Worm (Caenorhabditis elegans) whole organism, midembryonic: ENCODE results near the gene pals-18.

ENCODE experiments used
- cog-1 ChIP-seq: sonication (generic microtip); optimal IDR thresholded peaks from 2 replicates; lab custom pipeline; 2016; ENCODE audit warnings: missing genetic modification characterization, missing compliant biosample characterization
- flt-1 ChIP-seq: fragments of 200-800 bp; sonication (Bioruptor generic); IDR thresholded peaks from 2 replicates; pipeline ENCODE4 v1.3.6; 2022; ENCODE audit warnings: missing genetic modification characterization, missing compliant biosample characterization
- med-1 ChIP-seq: sonication (generic microtip); optimal IDR thresholded peaks from 2 replicates; lab custom pipeline; 2017; ENCODE audit warnings: missing genetic modification characterization, mild to moderate bottlenecking, missing compliant biosample characterization, antibody characterized with exemption, missing genetic modification reagents; ENCODE audit not compliant: insufficient read depth
- ref-1 ChIP-seq: fragments of 200-800 bp; sonication (Bioruptor generic); conservative IDR thresholded peaks from 2 replicates; pipeline ENCODE4 v1.3.6; 2022; ENCODE audit warnings: missing genetic modification reagents, missing genetic modification characterization, missing compliant biosample characterization
- tab-1 ChIP-seq: fragments of 200-800 bp; sonication (Bioruptor generic); IDR thresholded peaks from 2 replicates; pipeline ENCODE4 v1.3.6; 2022; ENCODE audit warnings: missing genetic modification characterization, missing compliant biosample characterization
- ztf-23 ChIP-seq: fragments of 200-800 bp; sonication (Bioruptor generic); IDR thresholded peaks from 2 replicates; pipeline ENCODE4 v1.3.6; 2022; ENCODE audit warnings: missing genetic modification reagents, missing genetic modification characterization, missing compliant biosample characterization
- ztf-29 ChIP-seq: fragments of 200-800 bp; sonication (Bioruptor generic); IDR thresholded peaks from 2 replicates; pipeline ENCODE4 v1.3.6; 2022; ENCODE audit warnings: missing genetic modification reagents, missing genetic modification characterization, missing compliant biosample characterization

- TF ChIP-seq tab-1 (GFP tag; lab: Robert Waterston, UW) (no peak), ztf-29 (no peak), cog-1 (tag; lab: Kevin White, UChicago) (no peak), ztf-23 (GFP tag; lab: Robert Waterston, UW) (no peak), med-1 (GFP tag; lab: Kevin White, UChicago) (no peak), ref-1 (GFP tag; lab: Robert Waterston, UW) (no peak), flt-1 (no peak)
These were observed 25.2 kb downstream of the pals-18 start for ce11 chrIII:1428448-1428847.
